Fruit fly (Drosophila melanogaster) S2 (cell line): ENCODE results near the gene glu.

ENCODE experiments used
- CG8478 ChIP-seq: fragments of >200 bp; optimal IDR thresholded peaks from 2 replicates; lab custom pipeline; 2018
- CTCF ChIP-seq, 2 experiments: fragments of >200 bp; optimal IDR thresholded peaks; 2 replicates each; lab custom pipeline; 2018

DNA sequence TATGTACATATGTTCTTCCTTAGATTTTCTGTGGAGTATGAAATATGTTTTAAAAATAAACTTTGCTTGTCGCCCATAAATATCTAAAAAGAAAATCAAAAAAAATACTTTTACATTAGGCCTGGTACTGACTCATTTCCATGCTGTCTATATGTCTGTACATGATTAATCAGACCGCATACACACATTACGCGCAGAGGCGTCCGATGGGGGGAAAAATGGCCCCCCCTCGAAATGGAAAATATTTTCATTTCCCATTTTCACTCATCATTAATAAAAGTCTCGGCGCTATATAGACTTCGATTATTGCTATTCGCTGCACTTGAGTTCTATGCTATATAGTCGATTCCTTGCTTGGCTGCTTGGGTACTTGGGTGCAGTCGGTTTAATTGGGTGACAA, 23.7 kb upstream of the glu start:
- TF ChIP-seq CG8478 (lab: Kevin White, UChicago) (no peak), CTCF (optimal IDR thresholded peaks at IDR 0.05; lab: Kevin White, UChicago) (no peak)
